Worm (Caenorhabditis elegans) whole organism, L3 larva: ENCODE results near the gene F44D12.10.

Experiments
- ama-1 ChIP-seq: fragments of 150-350 bp; optimal IDR thresholded peaks from 2 replicates; lab custom pipeline; 2018
- elt-3 ChIP-seq, 3 experiments: fragments of 150-350 bp in 1 of 3; sonication (generic microtip) in 2 of 3; optimal IDR thresholded peaks; 2 replicates in 2 of 3; 4 replicates in 1 of 3; lab custom pipeline; 2014 to 2017; ENCODE audit warnings: missing biosample characterization in 3 of 3, missing genetic modification characterization in 3 of 3
- lin-15B ChIP-seq: fragments of 150-350 bp; optimal IDR thresholded peaks from 2 replicates; lab custom pipeline; 2014; ENCODE audit warnings: missing biosample characterization, missing genetic modification characterization
- lin-39 ChIP-seq: fragments of 150-350 bp; optimal IDR thresholded peaks from 2 replicates; lab custom pipeline; 2018; ENCODE audit warnings: missing biosample characterization, missing genetic modification reagents, missing genetic modification characterization
- nhr-237 ChIP-seq: fragments of 150-350 bp; optimal IDR thresholded peaks from 2 replicates; lab custom pipeline; 2014; ENCODE audit warnings: missing biosample characterization, missing genetic modification characterization
- nhr-28 ChIP-seq: fragments of 150-350 bp; optimal IDR thresholded peaks from 2 replicates; lab custom pipeline; 2014; ENCODE audit warnings: missing biosample characterization, missing genetic modification characterization
- nhr-76 ChIP-seq: fragments of 150-350 bp; sonication (generic microtip); optimal IDR thresholded peaks from 5 replicates; lab custom pipeline; 2014; ENCODE audit warnings: missing biosample characterization, missing genetic modification characterization
- nhr-77 ChIP-seq: fragments of 150-350 bp; optimal IDR thresholded peaks from 2 replicates; lab custom pipeline; 2014; ENCODE audit warnings: missing biosample characterization, missing genetic modification characterization
- pha-4 ChIP-seq: fragments of 150-350 bp; optimal IDR thresholded peaks from 2 replicates; lab custom pipeline; 2014; ENCODE audit warnings: missing biosample characterization, missing genetic modification reagents, missing genetic modification characterization
- tbx-2 ChIP-seq: sonication (generic microtip); optimal IDR thresholded peaks from 2 replicates; lab custom pipeline; 2016; ENCODE audit warnings: mild to moderate bottlenecking, missing genetic modification characterization, missing compliant biosample characterization
- unc-62 ChIP-seq: fragments of 150-350 bp; sonication (generic microtip); optimal IDR thresholded peaks from 4 replicates; lab custom pipeline; 2014; ENCODE audit warnings: missing biosample characterization, missing genetic modification reagents, missing genetic modification characterization
- ztf-11 ChIP-seq: fragments of 150-350 bp; optimal IDR thresholded peaks from 2 replicates; lab custom pipeline; 2014; ENCODE audit warnings: missing biosample characterization, missing genetic modification characterization

- TF ChIP-seq nhr-237 (no peak), unc-62 (GFP tag; lab: Kevin White, UChicago) (no peak), ama-1 (lab: Kevin White, UChicago) (no peak), elt-3 (tag; optimal IDR thresholded peaks at IDR 0.05; lab: Kevin White, UChicago) (no peak), lin-39 (no peak), nhr-77 (tag; lab: Kevin White, UChicago) (no peak), nhr-28 (no peak), pha-4 (tag; lab: Kevin White, UChicago) (no peak), ztf-11 (no peak), tbx-2 (tag; lab: Kevin White, UChicago) (no peak), lin-15B (tag; lab: Kevin White, UChicago) (no peak), nhr-76 (tag; lab: Kevin White, UChicago) (no peak)
These were observed 44.0 kb upstream of the F44D12.10 start, which contains the start of gene W01B6.6 for ce11 chrIV:10080816-10081215.
